Fruit fly (Drosophila melanogaster) whole organism, larva: ENCODE results near the gene Clk.
A peak's percentile ranks its signal among the peaks of the same experiment; 100 is the strongest.

Experiments
- noc ChIP-seq: fragments of 200-800 bp; sonication (Bioruptor generic); optimal IDR thresholded peaks from 3 replicates; lab custom pipeline; 2019; ENCODE audit warnings: missing biosample characterization, mild to moderate bottlenecking, missing genetic modification characterization, moderate library complexity

Clk gene

DNA sequence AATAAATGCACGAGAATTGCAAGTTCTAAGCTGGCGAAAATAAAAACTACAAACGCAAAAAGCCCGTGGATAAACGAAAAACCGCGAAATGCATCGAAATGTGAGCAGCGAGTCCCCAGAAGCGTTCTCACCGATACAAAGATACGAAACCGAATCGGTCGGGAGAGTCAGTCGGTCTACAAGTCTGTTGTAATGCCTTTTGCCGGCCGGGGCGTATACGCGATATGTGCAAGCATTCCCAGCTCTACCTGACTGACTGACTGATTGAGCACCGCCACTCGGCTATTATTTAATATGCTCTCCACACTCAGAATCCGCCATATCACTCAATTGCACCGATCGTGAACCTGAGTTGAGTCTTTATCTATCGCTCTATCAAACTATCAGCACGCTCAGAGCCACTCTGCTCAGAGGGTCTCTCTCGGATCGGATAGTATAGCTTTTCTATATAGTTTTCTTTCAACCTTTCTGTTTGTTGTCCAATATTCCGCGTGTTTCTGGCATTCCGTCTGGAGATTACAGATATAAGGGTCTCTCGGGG lies at the start of gene Clk:
Gene Clk, minus strand, starts transcription at position 239 of the 541 bp plus-strand sequence.
- no peak for TF ChIP-seq noc

DNA sequence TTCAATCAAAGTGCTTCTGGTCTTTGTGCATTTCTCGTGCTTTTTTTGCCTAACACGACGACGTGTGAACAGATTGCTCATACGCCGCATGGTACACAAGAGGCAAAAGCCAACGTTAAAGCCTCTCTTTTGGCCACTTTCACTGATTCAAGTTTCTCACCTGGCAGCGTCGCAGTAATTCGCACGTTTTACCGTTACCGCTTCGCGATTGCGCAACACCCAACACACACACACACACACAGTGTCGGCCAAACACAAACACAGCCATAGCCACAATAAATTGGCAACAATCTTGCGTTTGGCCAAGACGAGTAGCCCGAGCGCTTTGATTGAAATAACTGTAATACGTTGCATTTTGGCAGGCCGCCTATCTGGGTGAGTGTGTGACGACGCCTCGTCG lies 47.8 kb upstream of the Clk start:
- TF ChIP-seq noc = no peak

DNA sequence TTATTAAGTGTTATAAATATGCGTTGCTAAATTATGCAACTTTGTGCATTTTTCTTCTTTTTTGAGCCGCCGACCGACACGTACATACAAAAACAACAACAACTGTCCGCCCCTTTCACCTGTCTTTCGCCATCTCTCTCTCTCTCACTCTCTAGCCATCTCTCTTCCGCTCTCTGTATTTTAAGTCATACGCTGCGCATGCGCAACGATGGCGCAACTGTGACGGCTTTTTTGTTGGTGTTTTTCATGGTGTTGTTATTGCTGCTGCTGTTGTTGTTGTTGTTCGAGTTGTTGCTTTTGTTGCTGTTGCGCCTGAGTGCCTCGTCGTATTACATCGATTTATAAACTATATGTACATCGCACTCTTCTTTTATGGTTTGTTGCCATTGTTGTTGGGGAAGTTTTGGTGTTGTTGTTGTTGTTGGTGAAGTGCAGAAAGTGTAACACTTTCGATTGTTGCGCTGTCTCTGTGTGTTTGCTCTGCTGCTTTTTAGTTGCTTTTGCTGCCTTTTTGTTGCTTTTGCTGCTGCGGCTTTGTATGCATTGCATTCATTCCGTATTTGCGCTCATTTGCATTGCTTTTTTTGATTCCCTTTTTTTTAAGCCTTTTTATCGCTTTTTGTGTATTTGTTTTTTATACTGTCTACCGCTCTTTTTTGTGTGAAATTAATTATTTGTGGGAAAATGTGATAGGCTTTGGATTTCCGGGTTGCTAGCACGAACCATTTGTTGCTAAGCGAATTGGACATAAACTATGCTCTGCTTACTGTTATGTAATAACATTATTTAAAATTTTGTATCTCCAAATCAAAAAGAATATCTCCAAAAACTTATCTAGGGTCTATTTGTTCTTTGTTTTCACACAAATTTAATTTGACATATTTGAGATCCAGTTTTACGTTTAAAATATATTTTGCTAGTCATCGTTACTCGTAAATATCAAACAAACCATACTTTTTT lies 46.5 kb upstream of the Clk start:
- no peak for TF ChIP-seq noc

DNA sequence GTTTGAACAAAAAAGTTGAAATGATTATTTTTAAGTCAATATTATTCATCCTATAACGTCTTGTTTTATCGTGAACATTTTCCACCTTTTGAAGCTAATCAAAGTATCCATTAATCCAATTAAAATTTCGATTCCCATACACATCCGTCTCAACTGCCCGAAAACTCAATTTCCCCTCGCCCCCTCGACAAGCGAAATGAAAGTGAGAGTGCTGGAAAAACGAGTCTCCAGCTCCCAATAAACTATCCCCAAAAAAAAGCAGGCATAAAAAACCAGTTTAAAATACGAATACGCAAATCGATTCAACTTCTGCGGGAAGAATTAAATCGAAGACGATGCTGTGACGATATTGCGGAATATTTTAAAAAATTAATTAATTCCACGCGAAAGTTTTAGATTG lies 45.8 kb upstream of the Clk start:
- TF ChIP-seq noc = no peak

DNA sequence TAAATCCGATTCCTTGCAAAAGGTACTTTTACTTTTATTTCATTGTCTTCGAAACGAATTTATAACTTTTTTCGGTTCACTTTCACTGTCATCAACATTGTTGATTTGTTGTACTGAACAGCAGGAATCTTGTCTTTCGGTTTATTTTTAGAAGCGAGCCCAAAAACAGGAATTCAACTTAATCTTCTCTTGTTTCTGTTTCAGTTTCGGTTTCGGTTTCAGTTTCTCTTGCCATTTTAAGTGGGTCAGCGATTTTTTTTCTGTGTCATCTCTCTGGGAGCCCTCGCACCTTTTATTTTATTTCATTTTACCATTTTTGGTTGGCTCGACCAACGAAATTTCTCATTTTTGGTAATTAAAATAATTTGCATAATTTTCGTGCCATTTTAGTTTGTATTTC lies 44.8 kb upstream of the Clk start:
- no peak for TF ChIP-seq noc

DNA sequence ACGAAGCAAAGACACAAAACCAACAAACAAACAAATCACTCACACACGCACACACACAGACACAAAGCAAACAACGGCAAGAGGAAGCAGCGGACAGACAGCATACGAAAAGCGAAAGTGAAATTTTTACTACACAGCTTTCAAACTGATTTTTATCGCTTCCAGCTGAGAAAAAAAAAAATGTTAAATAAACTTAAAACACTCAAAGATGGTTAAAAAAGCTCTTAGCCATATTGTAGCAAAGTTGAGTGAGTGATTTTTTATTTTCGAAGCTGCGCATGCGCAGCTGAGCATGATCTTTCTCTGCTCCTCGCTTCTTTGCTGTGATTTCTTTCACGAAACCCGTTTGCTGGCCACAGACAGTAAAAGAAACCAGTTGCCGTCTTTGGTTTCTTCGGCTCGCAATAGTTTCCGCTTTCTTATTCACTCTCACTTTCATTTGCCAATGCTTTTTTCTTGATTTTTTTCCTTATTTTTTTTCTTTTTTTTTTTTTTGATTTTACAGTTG lies 43.1 kb upstream of the Clk start:
- no peak for TF ChIP-seq noc

DNA sequence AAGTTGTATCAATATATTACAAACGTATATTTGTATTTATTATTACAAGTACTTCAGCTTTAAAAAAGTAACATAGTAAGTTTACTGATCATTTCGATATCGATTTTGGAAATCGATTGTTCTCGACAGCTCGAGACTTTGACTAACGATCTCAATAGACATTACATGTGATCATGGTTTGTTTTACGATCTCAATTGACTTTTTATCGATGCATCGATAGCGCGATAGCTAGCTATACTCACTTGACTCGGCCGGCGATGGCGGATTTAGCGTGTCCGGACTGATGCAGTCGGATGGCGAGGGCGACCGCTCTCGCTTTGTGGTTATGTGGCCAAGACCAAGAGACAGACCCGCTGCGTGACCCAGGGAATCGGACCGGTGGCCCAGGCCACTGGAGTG lies 41.8 kb upstream of the Clk start:
- no peak for TF ChIP-seq noc

DNA sequence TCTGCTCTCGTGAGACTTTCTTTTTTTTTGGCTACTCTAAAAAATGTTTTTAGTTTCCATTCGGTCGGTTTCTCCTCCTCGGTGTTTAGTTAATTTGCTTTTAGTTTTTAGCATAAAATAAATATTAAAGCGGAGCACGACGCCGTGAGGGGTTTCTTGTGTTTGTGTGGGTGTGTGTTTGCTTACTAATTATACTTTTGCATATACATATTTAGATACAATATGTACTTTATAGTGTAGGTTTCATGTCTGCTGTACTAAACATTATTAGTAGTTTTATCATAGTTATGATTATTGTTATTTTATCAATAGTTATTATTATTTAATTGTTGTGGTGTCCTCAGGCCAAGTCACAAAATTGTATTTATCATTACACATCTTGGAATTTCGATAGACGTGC lies 40.6 kb upstream of the Clk start:
- TF ChIP-seq noc = no peak

DNA sequence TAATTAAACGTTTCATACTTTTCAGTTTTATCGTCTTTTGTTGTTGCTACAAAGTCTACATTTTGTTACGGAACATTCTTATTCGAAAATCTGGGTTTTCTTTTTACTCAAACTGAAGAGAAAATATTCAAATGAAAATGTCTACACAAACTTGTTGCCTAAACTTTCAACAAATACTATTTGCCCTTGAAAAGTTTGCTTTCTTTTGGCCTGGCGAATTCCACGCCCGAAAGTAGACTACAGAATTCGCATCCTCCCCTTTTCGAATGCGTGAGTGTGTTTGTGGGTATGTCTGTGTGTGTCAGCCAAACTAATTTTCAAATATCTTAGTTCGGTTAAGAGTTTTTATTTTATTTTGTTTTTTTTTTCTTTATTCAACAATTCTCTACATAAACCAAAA lies 38.0 kb upstream of the Clk start:
- TF ChIP-seq noc = no peak

DNA sequence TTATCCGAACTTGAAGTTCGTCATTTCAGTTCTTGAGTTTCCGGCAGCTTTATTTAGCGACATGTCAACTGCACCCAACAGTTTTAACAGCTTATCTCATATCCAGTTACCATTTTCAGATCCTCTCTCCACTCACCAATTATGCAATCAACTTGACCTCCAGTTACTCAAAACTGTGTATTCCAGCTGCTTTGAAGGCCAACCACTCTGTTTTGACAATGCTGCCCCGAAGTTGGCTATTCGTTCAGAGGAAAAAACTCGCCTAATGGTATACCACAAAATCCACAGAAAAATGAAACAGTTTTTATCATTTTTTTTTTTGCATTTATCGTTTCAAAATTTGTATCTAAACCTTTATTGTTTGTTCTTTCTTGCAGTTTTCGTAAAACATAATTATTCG lies 36.2 kb upstream of the Clk start:
- no peak for TF ChIP-seq noc

DNA sequence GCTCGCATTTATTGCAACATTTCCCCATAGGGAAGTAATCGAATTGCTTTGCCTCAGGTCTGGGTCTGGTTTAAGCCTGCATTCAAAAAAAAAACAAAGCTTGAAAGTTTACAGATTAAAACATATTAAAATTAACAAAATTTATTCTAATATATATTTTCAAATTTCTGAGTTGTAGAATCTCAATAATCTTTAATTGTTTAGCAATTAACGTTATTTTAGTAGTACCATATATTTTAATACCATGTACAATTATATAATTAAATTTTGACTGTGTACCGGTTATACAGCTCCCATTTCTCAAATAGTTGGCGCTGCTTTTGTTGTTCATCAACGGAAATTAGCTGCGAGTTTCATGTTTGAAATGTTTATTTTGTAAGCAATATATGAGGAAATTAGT lies 35.5 kb upstream of the Clk start:
- no peak for TF ChIP-seq noc

DNA sequence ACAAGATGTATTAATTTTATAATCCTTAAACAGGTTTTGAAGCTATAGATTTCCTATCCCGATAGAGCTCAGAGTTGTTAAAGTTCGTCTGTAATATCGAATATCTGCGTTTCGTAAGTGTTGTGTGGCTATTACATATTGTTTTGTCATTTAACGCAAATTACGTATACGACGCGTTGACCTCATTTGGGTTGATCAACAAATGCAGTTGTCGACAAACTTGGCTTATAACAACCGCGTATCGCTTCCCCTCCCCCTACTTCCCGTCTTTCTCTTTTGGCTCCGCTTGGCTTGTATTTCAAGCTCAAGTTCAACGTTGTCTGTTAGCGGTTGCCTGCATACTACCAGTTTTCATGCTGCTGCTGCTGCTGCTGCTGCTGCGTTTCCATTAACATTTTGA lies 35.0 kb upstream of the Clk start:
- TF ChIP-seq noc = no peak

DNA sequence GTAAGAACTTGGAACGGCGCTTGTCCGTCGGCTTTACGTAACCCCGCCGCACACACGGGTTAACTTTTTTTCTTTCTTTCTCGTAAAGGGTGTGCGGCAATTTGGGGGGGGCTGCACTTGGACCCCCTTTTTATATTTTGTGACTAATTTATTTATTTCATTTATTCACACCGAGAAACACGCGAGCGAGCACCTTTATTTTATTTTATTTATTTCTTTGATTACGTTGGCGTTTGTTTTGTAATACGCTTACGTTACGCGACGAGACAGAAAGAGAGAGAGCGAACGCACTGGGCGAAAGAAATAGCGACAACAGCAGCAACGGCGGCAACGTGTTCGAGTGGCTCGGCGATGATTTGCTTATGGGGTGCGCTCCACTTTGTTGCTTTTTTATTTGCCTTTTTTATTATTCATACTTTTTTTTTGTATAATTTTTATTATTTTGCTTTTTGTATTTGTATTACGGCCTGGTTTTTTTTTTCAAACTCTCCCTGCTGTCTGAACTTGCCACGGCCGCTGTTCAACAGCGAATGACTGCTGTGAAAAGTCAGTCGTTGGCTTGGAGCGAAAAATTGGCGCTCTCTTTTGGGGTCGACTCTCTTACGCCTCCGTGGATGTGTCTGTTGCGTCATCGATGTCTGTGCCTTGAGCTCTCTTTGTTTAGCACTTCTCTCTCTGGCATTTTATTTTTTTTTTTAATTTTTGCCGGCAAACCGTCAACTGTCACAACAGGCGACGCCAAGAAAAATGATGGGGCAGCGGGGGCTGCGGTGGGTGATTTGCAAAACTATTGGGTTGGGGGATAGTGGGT lies 34.1 kb upstream of the Clk start, which contains the start of gene CG32369:
Gene CG32369, minus strand, starts transcription at position 537 of the 811 bp plus-strand sequence.
- peak; percentile 58 for TF ChIP-seq noc

DNA sequence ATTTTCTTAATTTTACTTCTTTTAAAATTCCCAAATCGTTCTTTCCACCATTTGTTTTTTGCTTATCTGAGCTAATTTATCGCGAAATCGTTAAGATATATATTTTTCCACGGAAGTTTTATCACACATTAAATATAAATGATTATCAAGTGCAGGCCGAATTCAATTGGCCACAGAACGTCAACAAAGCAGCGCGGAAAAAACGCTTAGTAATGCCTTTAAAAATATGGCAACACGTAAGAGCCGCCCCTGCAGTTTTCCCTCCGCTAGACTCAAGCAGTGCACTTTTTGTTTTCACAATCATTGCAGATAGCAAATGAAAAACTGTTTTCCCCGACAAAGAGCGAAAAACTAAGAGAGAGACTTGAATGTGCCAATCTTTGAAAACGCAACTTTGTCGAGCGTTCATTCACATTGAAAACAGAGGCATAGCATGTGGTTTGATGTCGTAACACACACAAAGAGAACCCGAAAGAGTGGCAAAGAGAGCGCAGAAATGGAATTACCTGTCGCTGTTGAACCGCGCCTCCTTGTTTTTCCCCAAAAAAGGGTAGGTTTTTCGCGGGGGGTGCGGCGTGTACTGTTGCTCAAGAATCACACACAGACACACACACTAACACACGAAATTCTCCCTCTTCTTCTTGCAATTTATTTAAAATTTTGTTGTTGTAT lies 33.2 kb upstream of the Clk start:
- TF ChIP-seq noc = no peak

DNA sequence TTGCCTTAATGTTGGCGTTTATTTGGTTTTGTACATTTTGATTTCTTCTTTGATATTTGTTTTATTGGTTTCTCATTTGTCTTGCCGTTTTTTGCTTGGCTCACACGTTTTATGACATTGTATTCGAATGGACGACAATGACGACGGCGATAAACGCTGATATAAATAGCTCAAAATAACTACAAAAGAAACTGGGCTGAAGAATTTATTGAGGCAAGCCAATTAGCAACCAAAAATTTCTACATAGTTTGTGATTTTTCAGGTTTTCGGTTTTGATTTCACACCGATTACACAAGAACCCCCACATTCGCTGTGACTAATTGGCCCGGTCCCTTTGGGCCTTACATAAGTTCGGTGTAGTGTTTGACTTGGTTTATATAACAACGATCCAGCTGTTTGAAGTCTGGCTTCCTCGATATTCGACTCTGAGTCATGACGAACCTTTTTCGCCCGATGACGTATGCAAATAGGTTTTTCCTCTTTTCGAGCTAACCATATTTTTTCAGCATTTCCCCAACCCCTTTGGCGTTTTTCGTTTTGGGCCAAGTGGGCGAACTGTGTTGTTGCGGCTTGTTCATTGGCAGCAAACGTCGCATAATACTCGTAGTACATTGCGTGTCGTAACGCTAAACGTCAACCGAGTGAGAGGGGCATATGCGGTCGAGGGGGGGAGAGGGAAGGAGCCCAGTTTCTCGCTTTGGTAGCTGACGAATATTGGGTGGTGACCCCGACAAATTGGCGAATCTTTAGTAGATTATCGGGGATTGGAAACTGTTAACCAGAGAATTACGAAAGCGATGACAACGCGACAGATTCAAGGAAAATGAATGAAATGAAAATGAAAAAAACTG lies 32.4 kb upstream of the Clk start:
- no peak for TF ChIP-seq noc
